Fruit fly (Drosophila melanogaster) Kc167 (cell line): ENCODE measurements around the gene Sidpn.

Experiments used
- Myc ChIP-seq: fragments of >200 bp; optimal IDR thresholded peaks from 2 replicates; lab custom pipeline; 2017; ENCODE audit warnings: missing external identifiers
- Sin3A ChIP-seq: fragments of >200 bp; optimal IDR thresholded peaks from 2 replicates; lab custom pipeline; 2018; ENCODE audit warnings: missing external identifiers
- psq ChIP-seq: fragments of >200 bp; optimal IDR thresholded peaks from 2 replicates; lab custom pipeline; 2017; ENCODE audit warnings: missing external identifiers
- ttk ChIP-seq: sonication (Bioruptor generic); optimal IDR thresholded peaks from 2 replicates; lab custom pipeline; 2017; ENCODE audit warnings: missing external identifiers

- TF ChIP-seq Myc (lab: Kevin White, UChicago) (no peak), ttk (lab: Kevin White, UChicago) (no peak), Sin3A (lab: Kevin White, UChicago) (no peak), psq (lab: Kevin White, UChicago) (no peak)
Measured at dm6 chr2L:19019160-19019592, 8.3 kb upstream of the Sidpn start.
